1 fruit fly cellular context compared by ENCODE assay signal in genomic region chr2L:14245517-14245916, dm6.
TF ChIP-seq lines count a peak whose summit lies in the region.

No protein-coding gene starts in this region.

TF ChIP-seq in whole organism, embryonic, 481 proteins besides CTCF, POLR2A, EP300 and RAD21 (continued from another document and continues in another):
- peak; percentile 9 for TF ChIP-seq CG16815 (GFP tag; optimal IDR thresholded peaks at IDR 0.05; lab: Kevin White, UChicago)
- TF ChIP-seq sd (tag; optimal IDR thresholded peaks at IDR 0.05; lab: Kevin White, UChicago), result no peak
- TF ChIP-seq CG12219 (GFP tag; optimal IDR thresholded peaks at IDR 0.05; lab: Kevin White, UChicago), result peak; percentile 1
- TF ChIP-seq CG17359 (tag; optimal IDR thresholded peaks at IDR 0.05; lab: Kevin White, UChicago), result peak; percentile 65
- TF ChIP-seq chm (GFP tag; IDR thresholded peaks at IDR 0.05; lab: Robert Waterston, UW), result peak; percentile 70; the same call in 1 of the 2 replicates
- TF ChIP-seq CG6254 (GFP tag; optimal IDR thresholded peaks at IDR 0.05; lab: Kevin White, UChicago), result peak; percentile 58
- TF ChIP-seq CG10267 (tag; optimal IDR thresholded peaks at IDR 0.05; lab: Kevin White, UChicago), result peak; percentile 37
- TF ChIP-seq bowl (GFP tag; IDR thresholded peaks at IDR 0.05; lab: Robert Waterston, UW), result no peak
- peak; percentile 84 for TF ChIP-seq CG1603 (tag; optimal IDR thresholded peaks at IDR 0.05; lab: Kevin White, UChicago)
- 0 out of 2 replicates have a peak, but pooled peaks have one; percentile 42 for TF ChIP-seq lmd (GFP tag; IDR thresholded peaks at IDR 0.05; lab: Robert Waterston, UW)
- peak; percentile 75 for TF ChIP-seq CG10979 (tag; optimal IDR thresholded peaks at IDR 0.05; lab: Kevin White, UChicago)
- peak; percentile 45 for TF ChIP-seq CG33557 (GFP tag; optimal IDR thresholded peaks at IDR 0.05; lab: Kevin White, UChicago)
- TF ChIP-seq tx (GFP tag; optimal IDR thresholded peaks at IDR 0.05; lab: Kevin White, UChicago), result peak; percentile 3
- no peak for TF ChIP-seq CG3838 (GFP tag; optimal IDR thresholded peaks at IDR 0.05; lab: Kevin White, UChicago)
- TF ChIP-seq Side (GFP tag; optimal IDR thresholded peaks at IDR 0.05; lab: Kevin White, UChicago), result no peak
- TF ChIP-seq NC2β (GFP tag; optimal IDR thresholded peaks at IDR 0.05; lab: Kevin White, UChicago), result peak; percentile 26
- peak; percentile 79 for TF ChIP-seq CG17328 (GFP tag; IDR thresholded peaks at IDR 0.05; lab: Robert Waterston, UW)
- peak; percentile 17 for TF ChIP-seq CG9609 (GFP tag; optimal IDR thresholded peaks at IDR 0.05; lab: Kevin White, UChicago)
- no peak for TF ChIP-seq Rx (GFP tag; IDR thresholded peaks at IDR 0.05; lab: Robert Waterston, UW)
- no peak for TF ChIP-seq gt (GFP tag; IDR thresholded peaks at IDR 0.05; lab: Robert Waterston, UW)
- no peak for TF ChIP-seq CG14860 (GFP tag; IDR thresholded peaks at IDR 0.05; lab: Robert Waterston, UW; ENCODE audit: partially characterized antibody)
- peak in 1 of 2 experiments; percentile 66 for TF ChIP-seq Eip74EF (GFP tag; optimal IDR thresholded peaks at IDR 0.05; lab: Kevin White, UChicago)
- peak; percentile 28 for TF ChIP-seq pum (GFP tag; optimal IDR thresholded peaks at IDR 0.05; lab: Kevin White, UChicago)
- peak; percentile 97 for TF ChIP-seq Blimp-1 (GFP tag; optimal IDR thresholded peaks at IDR 0.05; lab: Kevin White, UChicago)
- peak; percentile 29 for TF ChIP-seq Vsx1 (GFP tag; optimal IDR thresholded peaks at IDR 0.05; lab: Kevin White, UChicago)
- TF ChIP-seq CG17186 (GFP tag; optimal IDR thresholded peaks at IDR 0.05; lab: Kevin White, UChicago), result no peak
- no peak for TF ChIP-seq abd-A (tag; optimal IDR thresholded peaks at IDR 0.05; lab: Kevin White, UChicago)
- peak; percentile 25 for TF ChIP-seq Nf-YB (GFP tag; optimal IDR thresholded peaks at IDR 0.05; lab: Kevin White, UChicago)
- no peak for TF ChIP-seq CG8359 (GFP tag; optimal IDR thresholded peaks at IDR 0.05; lab: Kevin White, UChicago; ENCODE audit: borderline replicate concordance)
- TF ChIP-seq sens-2 (GFP tag; IDR thresholded peaks at IDR 0.05; lab: Robert Waterston, UW), result peak; percentile 58; the same call in 1 of the 2 replicates
- peak; percentile 42; the same call in 1 of the 2 replicates for TF ChIP-seq CG32772 (GFP tag; IDR thresholded peaks at IDR 0.05; lab: Robert Waterston, UW)
- TF ChIP-seq HLHmδ (GFP tag; optimal IDR thresholded peaks at IDR 0.05; lab: Kevin White, UChicago), result no peak
- TF ChIP-seq lola (GFP tag; optimal IDR thresholded peaks at IDR 0.05; lab: Kevin White, UChicago), result peak in 1 of 3 experiments; percentile 63
- TF ChIP-seq E2f1 (GFP tag; IDR thresholded peaks at IDR 0.05; lab: Robert Waterston, UW), result peak; percentile 35; the same call in 1 of the 2 replicates
- peak; percentile 25 for TF ChIP-seq CG30431 (GFP tag; optimal IDR thresholded peaks at IDR 0.05; lab: Kevin White, UChicago)
- no peak for TF ChIP-seq sug (tag; optimal IDR thresholded peaks at IDR 0.05; lab: Kevin White, UChicago)
- TF ChIP-seq CG12391 (tag; optimal IDR thresholded peaks at IDR 0.05; lab: Kevin White, UChicago), result peak; percentile 70
- TF ChIP-seq CG11093 (GFP tag; IDR thresholded peaks at IDR 0.05; lab: Robert Waterston, UW), result 0 out of 3 replicates have a peak, but pooled peaks have one; percentile 37
- TF ChIP-seq D (optimal IDR thresholded peaks at IDR 0.05; lab: Kevin White, UChicago), result no peak
- TF ChIP-seq D (GFP tag; optimal IDR thresholded peaks at IDR 0.05; lab: Kevin White, UChicago), result peak; percentile 72
- no peak for TF ChIP-seq corto (GFP tag; optimal IDR thresholded peaks at IDR 0.05; lab: Kevin White, UChicago)
- TF ChIP-seq Ssrp (tag; optimal IDR thresholded peaks at IDR 0.05; lab: Kevin White, UChicago), result peak; percentile 64
- 0 out of 2 replicates have a peak, but pooled peaks have one; percentile 15 for TF ChIP-seq esg (GFP tag; conservative IDR thresholded peaks at IDR 0.05; lab: Robert Waterston, UW)
- peak; percentile 60 for TF ChIP-seq ara (GFP tag; IDR thresholded peaks at IDR 0.05; lab: Robert Waterston, UW)
- peak; percentile 46; the same call in 1 of the 2 replicates for TF ChIP-seq CG1024 (GFP tag; IDR thresholded peaks at IDR 0.05; lab: Robert Waterston, UW)
- TF ChIP-seq CG16863 (GFP tag; optimal IDR thresholded peaks at IDR 0.05; lab: Kevin White, UChicago), result peak; percentile 1
- TF ChIP-seq insv (GFP tag; optimal IDR thresholded peaks at IDR 0.05; lab: Kevin White, UChicago), result no peak
- TF ChIP-seq kni (GFP tag; optimal IDR thresholded peaks at IDR 0.05; lab: Kevin White, UChicago), result peak; percentile 9
- TF ChIP-seq pb (GFP tag; optimal IDR thresholded peaks at IDR 0.05; lab: Kevin White, UChicago), result no peak
- TF ChIP-seq hkb (optimal IDR thresholded peaks at IDR 0.05; lab: Kevin White, UChicago), result no peak
- peak; percentile 55 for TF ChIP-seq hkb (GFP tag; IDR thresholded peaks at IDR 0.05; lab: Robert Waterston, UW)
- peak; percentile 49 for TF ChIP-seq grau (tag; optimal IDR thresholded peaks at IDR 0.05; lab: Kevin White, UChicago)
- TF ChIP-seq ci (GFP tag; IDR thresholded peaks at IDR 0.05; lab: Robert Waterston, UW), result peak; percentile 94
- peak; percentile 4 for TF ChIP-seq NfI (GFP tag; optimal IDR thresholded peaks at IDR 0.05; lab: Kevin White, UChicago)
- TF ChIP-seq Hr3 (GFP tag; optimal IDR thresholded peaks at IDR 0.05; lab: Kevin White, UChicago), result peak; percentile 51
- peak; percentile 32 for TF ChIP-seq CG8944 (GFP tag; optimal IDR thresholded peaks at IDR 0.05; lab: Kevin White, UChicago)
- TF ChIP-seq sisA (GFP tag; IDR thresholded peaks at IDR 0.05; lab: Robert Waterston, UW), result peak; percentile 70
- peak; percentile 14 for TF ChIP-seq pnt (GFP tag; optimal IDR thresholded peaks at IDR 0.05; lab: Kevin White, UChicago)
- TF ChIP-seq crp (GFP tag; optimal IDR thresholded peaks at IDR 0.05; lab: Kevin White, UChicago), result peak in 1 of 2 experiments; percentile 2
- TF ChIP-seq gcm (GFP tag; optimal IDR thresholded peaks at IDR 0.05; lab: Kevin White, UChicago), result peak; percentile 24
- peak; percentile 72 for TF ChIP-seq nmo (GFP tag; optimal IDR thresholded peaks at IDR 0.05; lab: Kevin White, UChicago)
- TF ChIP-seq slp2 (GFP tag; optimal IDR thresholded peaks at IDR 0.05; lab: Kevin White, UChicago), result peak; percentile 24
- peak; percentile 27 for TF ChIP-seq CG10366 (GFP tag; IDR thresholded peaks at IDR 0.05; lab: Robert Waterston, UW)
- TF ChIP-seq z (GFP tag; IDR thresholded peaks at IDR 0.05; lab: Robert Waterston, UW), result 0 out of 3 replicates have a peak, but pooled peaks have one; percentile 9
- TF ChIP-seq CG2712 (tag; optimal IDR thresholded peaks at IDR 0.05; lab: Kevin White, UChicago), result peak; percentile 57
- no peak for TF ChIP-seq CG33213 (GFP tag; optimal IDR thresholded peaks at IDR 0.05; lab: Kevin White, UChicago)
- TF ChIP-seq Stat92E (GFP tag; optimal IDR thresholded peaks at IDR 0.05; lab: Kevin White, UChicago), result no peak
- TF ChIP-seq PHDP (tag; optimal IDR thresholded peaks at IDR 0.05; lab: Kevin White, UChicago), result peak; percentile 61
- TF ChIP-seq otp (GFP tag; IDR thresholded peaks at IDR 0.05; lab: Robert Waterston, UW), result peak; percentile 72; the same call in 1 of the 3 replicates
- peak; percentile 36 for TF ChIP-seq CG13775 (GFP tag; optimal IDR thresholded peaks at IDR 0.05; lab: Kevin White, UChicago)
- peak; percentile 38 for TF ChIP-seq ranshi (GFP tag; IDR thresholded peaks at IDR 0.05; lab: Robert Waterston, UW)
- TF ChIP-seq tap (tag; optimal IDR thresholded peaks at IDR 0.05; lab: Kevin White, UChicago), result peak; percentile 1
- peak; percentile 6; the same call in 1 of the 2 replicates for TF ChIP-seq peb (GFP tag; IDR thresholded peaks at IDR 0.05; lab: Robert Waterston, UW)
- TF ChIP-seq jigr1 (GFP tag; IDR thresholded peaks at IDR 0.05; lab: Robert Waterston, UW), result peak; percentile 27; the same call in 1 of the 3 replicates
- peak; percentile 64 for TF ChIP-seq CG8924 (tag; optimal IDR thresholded peaks at IDR 0.05; lab: Kevin White, UChicago)
- peak; percentile 13 for TF ChIP-seq bcd (GFP tag; optimal IDR thresholded peaks at IDR 0.05; lab: Kevin White, UChicago)
- no peak for TF ChIP-seq twi (tag; optimal IDR thresholded peaks at IDR 0.05; lab: Kevin White, UChicago)
- peak in 1 of 2 experiments; percentile 33 for TF ChIP-seq Hr78 (GFP tag; optimal IDR thresholded peaks at IDR 0.05; lab: Kevin White, UChicago)
- peak; percentile 69 for TF ChIP-seq HLH3B (GFP tag; IDR thresholded peaks at IDR 0.05; lab: Robert Waterston, UW)
- TF ChIP-seq CG3407 (GFP tag; optimal IDR thresholded peaks at IDR 0.05; lab: Kevin White, UChicago), result peak; percentile 78
- TF ChIP-seq da (GFP tag; optimal IDR thresholded peaks at IDR 0.05; lab: Kevin White, UChicago), result no peak
- peak; percentile 40; the same call in 1 of the 2 replicates for TF ChIP-seq stc (GFP tag; IDR thresholded peaks at IDR 0.05; lab: Robert Waterston, UW)
- no peak for TF ChIP-seq NK7.1 (GFP tag; optimal IDR thresholded peaks at IDR 0.05; lab: Kevin White, UChicago)
- TF ChIP-seq lab (GFP tag; optimal IDR thresholded peaks at IDR 0.05; lab: Kevin White, UChicago), result peak; percentile 14
- TF ChIP-seq CG9727 (GFP tag; optimal IDR thresholded peaks at IDR 0.05; lab: Kevin White, UChicago), result peak; percentile 11
- TF ChIP-seq CG11504 (tag; optimal IDR thresholded peaks at IDR 0.05; lab: Kevin White, UChicago), result peak; percentile 75
- TF ChIP-seq sob (GFP tag; IDR thresholded peaks at IDR 0.05; lab: Robert Waterston, UW), result peak; percentile 12; the same call in 1 of the 2 replicates
- TF ChIP-seq Asciz (GFP tag; optimal IDR thresholded peaks at IDR 0.05; lab: Kevin White, UChicago), result peak; percentile 0
- TF ChIP-seq Chrac-16 (GFP tag; optimal IDR thresholded peaks at IDR 0.05; lab: Kevin White, UChicago), result peak; percentile 38
- TF ChIP-seq bsh (GFP tag; optimal IDR thresholded peaks at IDR 0.05; lab: Kevin White, UChicago), result peak in 1 of 2 experiments; percentile 86
- TF ChIP-seq az2 (GFP tag; optimal IDR thresholded peaks at IDR 0.05; lab: Kevin White, UChicago), result peak; percentile 64
- peak; percentile 55; the same call in 1 of the 2 replicates for TF ChIP-seq CG5953 (GFP tag; IDR thresholded peaks at IDR 0.05; lab: Robert Waterston, UW)
- TF ChIP-seq CG12155 (GFP tag; optimal IDR thresholded peaks at IDR 0.05; lab: Kevin White, UChicago), result no peak
- no peak for TF ChIP-seq prd (optimal IDR thresholded peaks at IDR 0.05; lab: Kevin White, UChicago)
- peak; percentile 35; the same call in 2 of the 3 replicates for TF ChIP-seq prd (GFP tag; IDR thresholded peaks at IDR 0.05; lab: Robert Waterston, UW)
- peak in 1 of 2 experiments; percentile 54 for TF ChIP-seq Hr51 (GFP tag; optimal IDR thresholded peaks at IDR 0.05; lab: Kevin White, UChicago)
- peak; percentile 77 for TF ChIP-seq ken (GFP tag; IDR thresholded peaks at IDR 0.05; lab: Robert Waterston, UW)
- peak; percentile 53 for TF ChIP-seq CG17385 (GFP tag; optimal IDR thresholded peaks at IDR 0.05; lab: Kevin White, UChicago)
- no peak for TF ChIP-seq gfzf (GFP tag; optimal IDR thresholded peaks at IDR 0.05; lab: Kevin White, UChicago)
- TF ChIP-seq fd96Cb (tag; optimal IDR thresholded peaks at IDR 0.05; lab: Kevin White, UChicago), result peak; percentile 55
- TF ChIP-seq HmgD (GFP tag; optimal IDR thresholded peaks at IDR 0.05; lab: Kevin White, UChicago), result no peak
- peak; percentile 56 for TF ChIP-seq Med (GFP tag; lab: Kevin White, UChicago)
- 0 out of 3 replicates have a peak, but pooled peaks have one; percentile 58 for TF ChIP-seq gce (GFP tag; IDR thresholded peaks at IDR 0.05; lab: Robert Waterston, UW)
- peak; percentile 53; the same call in 2 of the 3 replicates for TF ChIP-seq CG14050 (GFP tag; IDR thresholded peaks at IDR 0.05; lab: Robert Waterston, UW)
- TF ChIP-seq CG17829 (tag; optimal IDR thresholded peaks at IDR 0.05; lab: Kevin White, UChicago), result peak; percentile 16
- TF ChIP-seq sens (GFP tag; lab: Kevin White, UChicago), result peak; percentile 95
- TF ChIP-seq Optix (GFP tag; IDR thresholded peaks at IDR 0.05; lab: Robert Waterston, UW), result peak; percentile 39; the same call in 1 of the 3 replicates
- peak; percentile 43 for TF ChIP-seq Sox100B (GFP tag; optimal IDR thresholded peaks at IDR 0.05; lab: Kevin White, UChicago)
- no peak for TF ChIP-seq CG13287 (GFP tag; IDR thresholded peaks at IDR 0.05; lab: Robert Waterston, UW; ENCODE audit: partially characterized antibody)
- TF ChIP-seq CG10209 (GFP tag; optimal IDR thresholded peaks at IDR 0.05; lab: Kevin White, UChicago), result peak; percentile 45
- peak; percentile 60 for TF ChIP-seq CG15601 (tag; optimal IDR thresholded peaks at IDR 0.05; lab: Kevin White, UChicago)
- peak; percentile 44 for TF ChIP-seq fd64A (GFP tag; optimal IDR thresholded peaks at IDR 0.05; lab: Kevin White, UChicago)
- TF ChIP-seq onecut (GFP tag; IDR thresholded peaks at IDR 0.05; lab: Robert Waterston, UW), result peak; percentile 53; the same call in 1 of the 2 replicates
- peak; percentile 51 for TF ChIP-seq jing (GFP tag; optimal IDR thresholded peaks at IDR 0.05; lab: Kevin White, UChicago)
- no peak for TF ChIP-seq CG1233 (GFP tag; optimal IDR thresholded peaks at IDR 0.05; lab: Kevin White, UChicago)
- peak; percentile 4 for TF ChIP-seq ac (GFP tag; optimal IDR thresholded peaks at IDR 0.05; lab: Kevin White, UChicago)
- TF ChIP-seq CG12071 (GFP tag; optimal IDR thresholded peaks at IDR 0.05; lab: Kevin White, UChicago), result peak; percentile 2
- TF ChIP-seq H15 (GFP tag; IDR thresholded peaks at IDR 0.05; lab: Robert Waterston, UW), result peak; percentile 34; the same call in 1 of the 3 replicates
- peak; percentile 62; the same call in 2 of the 3 replicates for TF ChIP-seq croc (GFP tag; conservative IDR thresholded peaks at IDR 0.05; lab: Robert Waterston, UW)
- peak; percentile 33 for TF ChIP-seq CG4707 (GFP tag; optimal IDR thresholded peaks at IDR 0.05; lab: Kevin White, UChicago)
- TF ChIP-seq CG7839 (tag; optimal IDR thresholded peaks at IDR 0.05; lab: Kevin White, UChicago), result peak; percentile 58
- TF ChIP-seq CG10431 (GFP tag; optimal IDR thresholded peaks at IDR 0.05; lab: Kevin White, UChicago), result peak; percentile 7
- peak; percentile 21 for TF ChIP-seq Lhr (GFP tag; optimal IDR thresholded peaks at IDR 0.05; lab: Kevin White, UChicago)
- TF ChIP-seq Ptx1 (GFP tag; IDR thresholded peaks at IDR 0.05; lab: Robert Waterston, UW), result peak; percentile 57
- no peak for TF ChIP-seq CG9876 (GFP tag; optimal IDR thresholded peaks at IDR 0.05; lab: Kevin White, UChicago)
- TF ChIP-seq MTF-1 (GFP tag; optimal IDR thresholded peaks at IDR 0.05; lab: Kevin White, UChicago; ENCODE audit: borderline replicate concordance), result no peak
- peak; percentile 54 for TF ChIP-seq wor (GFP tag; IDR thresholded peaks at IDR 0.05; lab: Robert Waterston, UW)
- TF ChIP-seq CG2202 (tag; optimal IDR thresholded peaks at IDR 0.05; lab: Kevin White, UChicago), result peak; percentile 9
